Fruit fly (Drosophila melanogaster): ENCODE data around the gene Paris.

Paris gene

dm6 chr2L:4463323-4463722 is at the start of gene Paris, which contains the start of gene CG15443:
Gene Paris, plus strand, starts transcription at chr2L:4463611.
Gene CG15443, minus strand, starts transcription at chr2L:4463447.
- no peak for TF ChIP-seq psq (optimal IDR thresholded peaks at IDR 0.05)
- no peak for TF ChIP-seq h (optimal IDR thresholded peaks at IDR 0.05)
- TF ChIP-seq Myc (optimal IDR thresholded peaks at IDR 0.05): no peak
- TF ChIP-seq ttk (optimal IDR thresholded peaks at IDR 0.05): no peak
- TF ChIP-seq insv (optimal IDR thresholded peaks at IDR 0.05): no peak
- no peak for TF ChIP-seq Sin3A (optimal IDR thresholded peaks at IDR 0.05)

dm6 chr2L:4414059-4414458 is 49.4 kb upstream of the Paris start:
- TF ChIP-seq Sin3A (optimal IDR thresholded peaks at IDR 0.05) (no peak), Myc (optimal IDR thresholded peaks at IDR 0.05) (no peak), insv (optimal IDR thresholded peaks at IDR 0.05) (no peak), psq (optimal IDR thresholded peaks at IDR 0.05) (no peak), ttk (optimal IDR thresholded peaks at IDR 0.05) (no peak)

DNA sequence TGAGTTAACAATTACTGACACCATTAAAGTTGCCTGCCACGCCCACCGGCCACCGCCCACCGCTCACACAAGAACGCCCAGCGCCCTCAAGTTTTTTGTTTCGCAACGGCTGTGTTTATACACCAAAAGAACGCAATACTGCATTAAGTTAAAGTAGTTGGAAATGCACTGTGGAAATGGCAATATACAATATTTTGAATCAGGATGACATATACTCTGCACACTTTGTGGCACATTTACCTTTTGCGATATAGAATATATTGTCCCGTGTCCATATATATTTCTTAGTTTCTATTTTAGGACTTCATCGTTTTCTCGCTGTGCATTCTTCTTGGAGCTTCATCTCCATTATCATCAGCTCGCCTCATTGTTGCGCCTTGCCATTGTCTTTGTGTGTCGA is 47.3 kb upstream of the Paris start:
- TF ChIP-seq h (optimal IDR thresholded peaks at IDR 0.05) (no peak), Sin3A (optimal IDR thresholded peaks at IDR 0.05) (no peak), Myc (optimal IDR thresholded peaks at IDR 0.05) (no peak), psq (optimal IDR thresholded peaks at IDR 0.05) (no peak), ttk (optimal IDR thresholded peaks at IDR 0.05) (no peak), insv (optimal IDR thresholded peaks at IDR 0.05) (no peak)

DNA sequence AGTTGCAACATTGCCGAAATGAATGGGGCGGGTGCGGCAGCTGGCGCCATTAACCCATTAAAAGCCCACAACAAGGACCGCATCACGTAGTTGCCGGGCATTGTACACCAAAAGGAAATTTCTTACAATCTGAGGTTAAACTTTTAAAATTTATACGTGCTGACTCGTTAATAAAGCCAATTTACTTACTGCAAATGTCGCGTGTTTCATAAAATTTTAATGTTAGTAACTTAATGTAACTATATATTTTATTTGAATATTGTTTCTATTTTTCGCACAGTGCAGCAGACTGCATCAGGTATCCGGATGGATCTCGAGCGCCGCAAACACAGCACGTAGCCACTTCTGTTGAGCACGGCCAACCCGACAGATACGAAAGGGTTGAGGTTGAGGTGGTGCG is 46.5 kb upstream of the Paris start:
- no peak for TF ChIP-seq ttk (optimal IDR thresholded peaks at IDR 0.05)
- TF ChIP-seq h (optimal IDR thresholded peaks at IDR 0.05): no peak
- no peak for TF ChIP-seq insv (optimal IDR thresholded peaks at IDR 0.05)
- TF ChIP-seq Sin3A (optimal IDR thresholded peaks at IDR 0.05): no peak
- no peak for TF ChIP-seq Myc (optimal IDR thresholded peaks at IDR 0.05)
- no peak for TF ChIP-seq psq (optimal IDR thresholded peaks at IDR 0.05)

DNA sequence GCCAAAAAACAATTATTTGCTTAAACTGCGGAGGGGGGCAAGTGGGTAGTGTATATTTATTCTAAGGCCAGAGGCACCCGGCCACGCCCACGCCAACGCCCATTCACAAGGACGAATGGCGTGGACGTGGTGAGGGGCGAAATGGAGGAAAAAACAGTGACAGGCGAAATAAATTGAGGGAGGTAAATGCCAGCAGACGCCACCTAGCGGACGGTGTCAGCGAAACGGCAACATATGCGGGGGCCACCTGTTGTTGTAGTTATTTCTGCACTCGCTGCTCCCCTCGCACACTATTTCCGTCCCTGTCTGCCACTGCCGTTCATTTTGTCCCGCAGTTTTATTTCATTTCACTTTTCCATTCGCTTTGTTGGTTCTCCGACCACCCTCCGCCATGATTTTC is 45.4 kb upstream of the Paris start:
- TF ChIP-seq insv (optimal IDR thresholded peaks at IDR 0.05): no peak
- no peak for TF ChIP-seq psq (optimal IDR thresholded peaks at IDR 0.05)
- TF ChIP-seq h (optimal IDR thresholded peaks at IDR 0.05): no peak
- TF ChIP-seq Myc (optimal IDR thresholded peaks at IDR 0.05): no peak
- no peak for TF ChIP-seq Sin3A (optimal IDR thresholded peaks at IDR 0.05)
- TF ChIP-seq ttk (optimal IDR thresholded peaks at IDR 0.05): no peak

DNA sequence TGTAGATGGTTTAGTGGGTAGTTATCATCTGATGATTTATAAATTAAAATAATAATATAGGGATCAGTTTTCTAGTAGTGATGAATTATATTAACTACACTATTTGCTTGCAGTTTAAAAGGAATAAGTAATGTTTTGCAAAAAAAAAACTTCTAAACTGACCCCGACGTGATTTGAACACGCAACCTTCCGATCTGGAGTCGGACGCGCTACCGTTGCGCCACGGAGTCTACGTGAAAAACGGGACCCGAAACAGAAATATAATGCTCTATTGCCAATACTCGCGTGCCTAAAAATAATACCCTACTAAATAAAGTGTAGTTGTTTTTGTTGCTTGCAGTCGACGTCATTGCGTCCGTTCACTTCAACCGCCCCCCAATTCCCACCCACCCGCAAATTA is 44.6 kb upstream of the Paris start:
- TF ChIP-seq insv (optimal IDR thresholded peaks at IDR 0.05): no peak
- TF ChIP-seq Myc (optimal IDR thresholded peaks at IDR 0.05): no peak
- TF ChIP-seq Sin3A (optimal IDR thresholded peaks at IDR 0.05): no peak
- no peak for TF ChIP-seq ttk (optimal IDR thresholded peaks at IDR 0.05)
- TF ChIP-seq h (optimal IDR thresholded peaks at IDR 0.05): no peak
- no peak for TF ChIP-seq psq (optimal IDR thresholded peaks at IDR 0.05)

DNA sequence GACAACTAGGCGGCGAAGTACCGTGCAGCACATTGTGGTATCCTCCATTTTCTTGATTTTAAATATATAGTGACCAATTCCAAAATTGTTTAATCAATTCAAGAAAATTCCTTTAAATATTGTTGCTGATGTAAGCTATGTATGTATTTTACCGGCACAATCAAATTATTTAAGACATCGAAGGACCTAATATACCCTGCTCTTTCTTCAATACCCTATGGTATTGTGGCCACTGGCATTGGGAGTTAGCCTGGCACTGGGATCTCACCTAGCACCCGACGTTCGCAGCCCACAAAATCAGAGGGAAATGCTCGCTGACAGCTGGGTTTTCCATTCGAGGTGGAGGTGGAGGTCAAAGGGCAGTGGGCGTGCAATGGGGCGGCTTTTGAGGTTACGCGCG is 41.3 kb upstream of the Paris start:
- TF ChIP-seq Myc (optimal IDR thresholded peaks at IDR 0.05): no peak
- TF ChIP-seq Sin3A (optimal IDR thresholded peaks at IDR 0.05): no peak
- TF ChIP-seq h (optimal IDR thresholded peaks at IDR 0.05): no peak
- no peak for TF ChIP-seq insv (optimal IDR thresholded peaks at IDR 0.05)
- no peak for TF ChIP-seq ttk (optimal IDR thresholded peaks at IDR 0.05)
- TF ChIP-seq psq (optimal IDR thresholded peaks at IDR 0.05): no peak

DNA sequence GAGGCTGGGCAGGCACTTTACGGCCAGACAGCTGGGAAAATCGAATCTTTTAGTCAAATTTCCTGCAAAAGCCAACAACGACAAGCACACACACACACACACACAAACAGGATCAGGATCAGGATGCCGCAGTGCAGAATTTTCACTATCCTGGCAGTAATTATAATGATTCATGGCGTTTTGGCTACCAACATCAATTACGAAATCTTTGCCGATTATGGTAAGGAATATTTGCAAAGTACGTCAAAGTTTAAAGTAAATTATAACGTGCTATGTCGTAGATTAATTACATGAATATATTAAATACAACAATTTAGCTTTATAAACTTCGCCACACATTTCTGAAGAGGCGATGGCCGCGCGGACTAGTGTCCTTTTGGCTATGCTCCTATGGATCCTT is 29.8 kb upstream of the Paris start, which contains the start of the genes CG34177 and CG34178:
Gene CG34177, plus strand, starts transcription at position 301 of the 400 bp plus-strand sequence.
Gene CG34178, plus strand, starts transcription at position 301 of the 400 bp plus-strand sequence.
- TF ChIP-seq Myc (optimal IDR thresholded peaks at IDR 0.05) (no peak), psq (optimal IDR thresholded peaks at IDR 0.05) (no peak), Sin3A (optimal IDR thresholded peaks at IDR 0.05) (no peak)

DNA sequence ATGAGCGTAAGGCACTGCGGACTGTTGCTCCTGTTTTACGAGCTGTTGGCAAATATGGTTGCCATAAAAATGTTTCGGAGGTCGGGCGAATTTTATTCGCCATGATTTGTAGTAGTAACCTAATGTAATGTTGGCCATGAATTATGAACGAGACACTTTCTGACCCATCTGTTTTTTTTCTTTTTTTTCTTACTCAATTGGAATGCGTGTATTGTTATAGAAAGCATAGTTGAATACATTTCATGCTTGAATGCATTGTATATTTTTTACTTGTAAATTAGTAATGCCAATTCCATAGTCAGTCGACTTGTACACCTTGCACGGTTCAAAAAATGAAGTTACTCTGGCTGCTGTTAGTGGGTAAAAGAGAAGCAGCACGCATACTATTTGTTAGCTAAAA is 25.9 kb upstream of the Paris start, which contains the start of gene CG43056:
Gene CG43056, plus strand, starts transcription at position 301 of the 400 bp plus-strand sequence.
- TF ChIP-seq ttk (optimal IDR thresholded peaks at IDR 0.05) (no peak), psq (optimal IDR thresholded peaks at IDR 0.05) (no peak), h (optimal IDR thresholded peaks at IDR 0.05) (no peak), Myc (optimal IDR thresholded peaks at IDR 0.05) (no peak), insv (optimal IDR thresholded peaks at IDR 0.05) (no peak), Sin3A (optimal IDR thresholded peaks at IDR 0.05) (no peak)

DNA sequence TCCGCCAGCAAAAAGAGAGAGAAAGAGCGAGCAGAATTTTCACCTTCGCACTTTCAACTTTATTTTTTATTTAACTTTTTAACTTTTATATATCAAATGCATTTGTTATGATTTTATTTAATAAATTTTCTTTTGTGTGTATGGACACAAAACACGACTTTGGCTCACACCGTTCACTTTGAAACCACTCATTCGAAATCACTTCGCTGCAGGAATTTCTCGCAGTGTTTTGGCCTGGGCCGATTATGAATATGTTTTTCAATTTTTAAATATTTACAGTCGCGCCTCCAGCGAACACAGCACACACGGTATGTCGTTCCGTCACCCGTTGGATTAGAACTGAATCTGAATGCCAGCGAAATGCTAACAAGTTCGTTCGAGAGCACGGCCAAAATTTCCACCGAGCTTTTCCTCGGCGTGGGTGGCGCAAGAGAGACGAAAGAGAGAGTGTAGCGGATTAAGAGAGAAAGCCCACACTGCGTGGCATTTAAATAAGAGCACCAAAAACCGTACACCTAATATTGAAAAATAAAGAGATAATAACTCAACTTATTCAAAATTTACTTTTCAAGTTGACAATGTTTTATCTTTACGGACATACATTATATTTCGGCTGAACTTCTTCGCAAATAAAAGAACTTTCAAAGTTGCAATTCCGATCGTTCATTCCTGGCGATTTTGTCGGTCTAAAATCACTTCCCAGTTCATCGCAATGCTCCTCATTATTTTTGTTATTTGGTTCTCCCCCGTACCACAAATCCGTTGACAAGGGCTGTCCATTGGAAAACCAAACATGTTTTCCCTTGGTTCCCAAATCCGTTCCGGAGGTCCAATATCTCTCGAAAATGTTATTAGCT is 22.3 kb upstream of the Paris start, which contains the start of gene CG15431:
Gene CG15431, minus strand, starts transcription at position 402 of the 857 bp plus-strand sequence.
- TF ChIP-seq Sin3A (optimal IDR thresholded peaks at IDR 0.05): no peak
- TF ChIP-seq psq (optimal IDR thresholded peaks at IDR 0.05): no peak

DNA sequence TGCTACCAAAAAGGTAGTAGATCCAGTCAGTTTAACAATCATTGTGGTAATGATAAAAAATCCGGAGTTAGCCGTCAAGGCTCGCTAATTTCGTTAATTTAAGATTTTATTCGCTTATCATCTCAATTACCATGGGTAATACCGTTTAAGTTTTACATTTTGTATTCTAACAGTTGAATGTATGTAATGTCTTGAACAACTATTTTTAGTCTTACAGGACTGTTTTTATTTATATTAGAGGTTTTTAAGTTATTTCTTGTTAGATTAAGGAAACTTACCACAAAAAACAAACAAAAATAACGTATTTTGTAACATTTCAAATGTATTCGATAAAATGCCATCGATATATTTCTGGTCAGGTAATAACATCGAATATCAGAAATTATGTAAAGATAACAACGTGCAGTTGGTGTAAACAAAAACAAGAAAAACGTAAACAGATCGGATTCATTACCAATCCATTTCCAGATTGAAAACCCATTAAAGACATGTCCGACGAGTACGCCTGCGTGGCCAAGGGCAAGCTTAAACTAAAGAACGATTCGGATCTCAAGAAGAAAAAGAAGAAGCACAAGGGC is 21.3 kb upstream of the Paris start, which contains the start of the genes Sfp24F and CG15432:
Gene Sfp24F, minus strand, starts transcription at position 51 of the 578 bp plus-strand sequence.
Gene CG15432, plus strand, starts transcription at position 311 of the 578 bp plus-strand sequence.
- no peak for TF ChIP-seq ttk (optimal IDR thresholded peaks at IDR 0.05)
- no peak for TF ChIP-seq psq (optimal IDR thresholded peaks at IDR 0.05)
- no peak for TF ChIP-seq h (optimal IDR thresholded peaks at IDR 0.05)

- no peak for TF ChIP-seq Sin3A (optimal IDR thresholded peaks at IDR 0.05)
- no peak for TF ChIP-seq insv (optimal IDR thresholded peaks at IDR 0.05)
- TF ChIP-seq ttk (optimal IDR thresholded peaks at IDR 0.05): no peak
- TF ChIP-seq psq (optimal IDR thresholded peaks at IDR 0.05): no peak
- no peak for TF ChIP-seq h (optimal IDR thresholded peaks at IDR 0.05)
- no peak for TF ChIP-seq Myc (optimal IDR thresholded peaks at IDR 0.05)
These were observed 19.0 kb upstream of the Paris start, which contains the start of the genes morgue and Elp3 for dm6 chr2L:4444457-4444856. Gene morgue, minus strand, starts transcription at chr2L:4444680. Gene Elp3, plus strand, starts transcription at chr2L:4444732.
